Fruit fly (Drosophila melanogaster) whole organism, embryonic: ENCODE results near the gene Cog2.

Experiments used
- CG17186 ChIP-seq: fragments of 200-800 bp; sonication (Bioruptor generic); optimal IDR thresholded peaks from 3 replicates; lab custom pipeline; 2017; ENCODE audit warnings: missing biosample characterization, missing genetic modification reagents, missing genetic modification characterization
- Dll ChIP-seq: fragments of 200-800 bp; sonication (Bioruptor generic); IDR thresholded peaks from 4 replicates; pipeline ENCODE4 v1.3.6; 2022; ENCODE audit warnings: missing biosample characterization, missing genetic modification characterization; ENCODE audit not compliant: partially characterized antibody
- Elba2 ChIP-seq: fragments of 200-800 bp; sonication (Bioruptor generic); optimal IDR thresholded peaks from 3 replicates; lab custom pipeline; 2016; ENCODE audit warnings: missing biosample characterization, missing genetic modification characterization
- H2.0 ChIP-seq: fragments of 200-800 bp; sonication (Bioruptor generic); IDR thresholded peaks from 2 replicates; pipeline ENCODE4 v1.3.6; 2022; ENCODE audit warnings: missing biosample characterization, missing genetic modification characterization
- HLH4C ChIP-seq: fragments of 200-800 bp; sonication (Bioruptor generic); IDR thresholded peaks from 3 replicates; pipeline ENCODE4 v1.3.6; 2022; ENCODE audit warnings: missing biosample characterization, missing genetic modification characterization; ENCODE audit not compliant: partially characterized antibody
- Mad ChIP-seq: fragments of 200-800 bp; sonication (Bioruptor generic); optimal IDR thresholded peaks from 2 replicates; lab custom pipeline; 2016; ENCODE audit warnings: missing biosample characterization, missing genetic modification characterization
- pan ChIP-seq, 4 experiments: fragments of >200 bp in 3 of 4; fragments of 200-800 bp in 1 of 4; sonication (Bioruptor generic) in 1 of 4; optimal IDR thresholded peaks in 3 of 4; IDR thresholded peaks in 1 of 4; 2 replicates each; pipeline versions ENCODE4 v1.3.6 to Lab custom; 2017 to 2022; ENCODE audit warnings: missing biosample characterization in 2 of 4, missing genetic modification characterization in 2 of 4, mixed read lengths in 1 of 4

- TF ChIP-seq HLH4C (GFP tag; lab: Robert Waterston, UW) (no peak), CG17186 (no peak), Elba2 (GFP tag; lab: Kevin White, UChicago) (no peak), pan (optimal IDR thresholded peaks at IDR 0.05; lab: Kevin White, UChicago) (no peak), pan (GFP tag; optimal IDR thresholded peaks at IDR 0.05 in 1 of 2, IDR thresholded peaks at IDR 0.05 in 1 of 2) (no peak), Dll (GFP tag; lab: Robert Waterston, UW) (no peak), H2.0 (GFP tag; lab: Robert Waterston, UW) (no peak), Mad (GFP tag; lab: Kevin White, UChicago) (no peak)
Measured at dm6 chr3R:15410689-15411587, 49.5 kb upstream of the Cog2 start.
